Worm (Caenorhabditis elegans): Measurements from ENCODE around the gene adt-3.
A peak's percentile ranks its signal among the peaks of the same experiment; 100 is the strongest.

Gene adt-3

ce11 chrX:3979146-3979545 lies 47.7 kb downstream of the adt-3 start:
- TF ChIP-seq unc-62 (GFP tag; optimal IDR thresholded peaks at IDR 0.05 in 1 of 2) (peak in 1 of 2 experiments; percentile 53), unc-62 (tag; optimal IDR thresholded peaks at IDR 0.05) (no peak), lin-13 (GFP tag; optimal IDR thresholded peaks at IDR 0.05) (no peak), aha-1 (tag) (peak; percentile 56)

- TF ChIP-seq ama-1 (optimal IDR thresholded peaks at IDR 0.05) (no peak), F49E8.2 (tag; optimal IDR thresholded peaks at IDR 0.05; ENCODE audit: borderline replicate concordance) (no peak), nhr-6 (tag; optimal IDR thresholded peaks at IDR 0.05) (peak; percentile 51), Y75B8A.6 (GFP tag; IDR thresholded peaks at IDR 0.05) (no peak), dpl-1 (GFP tag; optimal IDR thresholded peaks at IDR 0.05) (no peak), F37D6.2 (tag; optimal IDR thresholded peaks at IDR 0.05) (no peak)
These were observed 50.9 kb downstream of the adt-3 start for ce11 chrX:3982370-3982769.
